Comparison of ENCODE assay signal across 2 fruit fly cellular contexts in genomic region chrX:8896080-8896479, dm6.
TF ChIP-seq lines count a peak whose summit lies in the region.

No protein-coding gene starts in this region.

TF ChIP-seq in whole organism, embryonic, 481 proteins besides CTCF, POLR2A, EP300 and RAD21 (continued from another document and continues in another):
- TF ChIP-seq CG9437 (GFP tag; optimal IDR thresholded peaks at IDR 0.05; lab: Kevin White, UChicago) (peak; percentile 82), Hr51 (GFP tag; optimal IDR thresholded peaks at IDR 0.05; lab: Kevin White, UChicago) (peak; percentile 74 to 95), CG10366 (GFP tag; IDR thresholded peaks at IDR 0.05; lab: Robert Waterston, UW) (peak; percentile 96), CG18476 (GFP tag; optimal IDR thresholded peaks at IDR 0.05; lab: Kevin White, UChicago) (peak; percentile 84), CG34376 (GFP tag; optimal IDR thresholded peaks at IDR 0.05; lab: Kevin White, UChicago) (peak; percentile 68), unpg (GFP tag; optimal IDR thresholded peaks at IDR 0.05; lab: Kevin White, UChicago) (peak; percentile 95), Elba2 (GFP tag; optimal IDR thresholded peaks at IDR 0.05; lab: Kevin White, UChicago) (peak; percentile 58), CG12942 (GFP tag; optimal IDR thresholded peaks at IDR 0.05; lab: Kevin White, UChicago) (peak; percentile 91), Drgx (GFP tag; IDR thresholded peaks at IDR 0.05; lab: Robert Waterston, UW) (peak; percentile 97), CG2875 (GFP tag; optimal IDR thresholded peaks at IDR 0.05; lab: Kevin White, UChicago) (peak; percentile 90), CG2889 (GFP tag; IDR thresholded peaks at IDR 0.05; lab: Robert Waterston, UW) (peak; percentile 91), grn (GFP tag; optimal IDR thresholded peaks at IDR 0.05; lab: Kevin White, UChicago) (peak; percentile 29), ken (GFP tag; IDR thresholded peaks at IDR 0.05; lab: Robert Waterston, UW) (peak; percentile 96), Dip3 (GFP tag; optimal IDR thresholded peaks at IDR 0.05; lab: Kevin White, UChicago) (peak; percentile 72), pan (optimal IDR thresholded peaks at IDR 0.05; lab: Kevin White, UChicago) (no peak), pan (GFP tag; optimal IDR thresholded peaks at IDR 0.05 in 1 of 2, IDR thresholded peaks at IDR 0.05 in 1 of 2) (peak in 1 of 2 experiments; percentile 96), CG16779 (GFP tag; IDR thresholded peaks at IDR 0.05; lab: Robert Waterston, UW) (peak; percentile 94), Nf-YB (GFP tag; optimal IDR thresholded peaks at IDR 0.05; lab: Kevin White, UChicago) (peak; percentile 74), tup (GFP tag; optimal IDR thresholded peaks at IDR 0.05; lab: Kevin White, UChicago) (peak; percentile 88), oc (tag; optimal IDR thresholded peaks at IDR 0.05; lab: Kevin White, UChicago) (peak; percentile 91), lola (GFP tag; optimal IDR thresholded peaks at IDR 0.05; lab: Kevin White, UChicago) (peak in 1 of 3 experiments; percentile 88), sr (GFP tag; IDR thresholded peaks at IDR 0.05; lab: Robert Waterston, UW) (peak; percentile 90), kni (GFP tag; optimal IDR thresholded peaks at IDR 0.05; lab: Kevin White, UChicago) (peak; percentile 54), CG1647 (GFP tag; optimal IDR thresholded peaks at IDR 0.05; lab: Kevin White, UChicago) (peak; percentile 79), NK7.1 (GFP tag; optimal IDR thresholded peaks at IDR 0.05; lab: Kevin White, UChicago) (peak; percentile 12), gro (GFP tag; optimal IDR thresholded peaks at IDR 0.05; lab: Kevin White, UChicago) (peak; percentile 65), CG15073 (GFP tag; optimal IDR thresholded peaks at IDR 0.05; lab: Kevin White, UChicago) (peak; percentile 61), NC2α (GFP tag; optimal IDR thresholded peaks at IDR 0.05; lab: Kevin White, UChicago) (no peak), CG4328 (GFP tag; optimal IDR thresholded peaks at IDR 0.05; lab: Kevin White, UChicago) (peak; percentile 67), CG2116 (GFP tag; optimal IDR thresholded peaks at IDR 0.05; lab: Kevin White, UChicago) (peak; percentile 60), Bgb (GFP tag; IDR thresholded peaks at IDR 0.05; lab: Robert Waterston, UW; ENCODE audit: partially characterized antibody) (no peak), dmrt11E (tag; optimal IDR thresholded peaks at IDR 0.05; lab: Kevin White, UChicago) (peak; percentile 84), Dref (GFP tag; IDR thresholded peaks at IDR 0.05; lab: Robert Waterston, UW) (peak; percentile 41), fd64A (GFP tag; optimal IDR thresholded peaks at IDR 0.05; lab: Kevin White, UChicago) (peak; percentile 88), usp (GFP tag; optimal IDR thresholded peaks at IDR 0.05; lab: Kevin White, UChicago) (no peak), nom (GFP tag; optimal IDR thresholded peaks at IDR 0.05; lab: Kevin White, UChicago) (peak; percentile 65), pros (GFP tag; optimal IDR thresholded peaks at IDR 0.05; lab: Kevin White, UChicago) (no peak), dysf (GFP tag; IDR thresholded peaks at IDR 0.05; lab: Robert Waterston, UW) (peak; percentile 97), CG10147 (GFP tag; optimal IDR thresholded peaks at IDR 0.05; lab: Kevin White, UChicago) (peak; percentile 86), Stat92E (GFP tag; optimal IDR thresholded peaks at IDR 0.05; lab: Kevin White, UChicago) (peak in 1 of 3 experiments; percentile 62), CG15696 (tag; optimal IDR thresholded peaks at IDR 0.05; lab: Kevin White, UChicago) (peak; percentile 71), ash1 (GFP tag; optimal IDR thresholded peaks at IDR 0.05; lab: Kevin White, UChicago) (peak; percentile 58), crol (GFP tag; IDR thresholded peaks at IDR 0.05; lab: Robert Waterston, UW) (peak; percentile 74; the same call in 1 of the 2 replicates), CG11456 (GFP tag; IDR thresholded peaks at IDR 0.05; lab: Robert Waterston, UW) (peak; percentile 98), CG12219 (GFP tag; optimal IDR thresholded peaks at IDR 0.05; lab: Kevin White, UChicago) (peak; percentile 94), CG1233 (GFP tag; optimal IDR thresholded peaks at IDR 0.05; lab: Kevin White, UChicago) (peak; percentile 91), lbe (GFP tag; optimal IDR thresholded peaks at IDR 0.05; lab: Kevin White, UChicago) (peak; percentile 89), Opbp (GFP tag; IDR thresholded peaks at IDR 0.05; lab: Robert Waterston, UW; ENCODE audit: partially characterized antibody) (no peak), sens-2 (GFP tag; IDR thresholded peaks at IDR 0.05; lab: Robert Waterston, UW) (peak; percentile 93), CG31388 (GFP tag; optimal IDR thresholded peaks at IDR 0.05; lab: Kevin White, UChicago) (peak; percentile 84), bcd (GFP tag; optimal IDR thresholded peaks at IDR 0.05; lab: Kevin White, UChicago) (peak; percentile 93), lilli (GFP tag; optimal IDR thresholded peaks at IDR 0.05; lab: Kevin White, UChicago) (peak; percentile 91), CG4404 (GFP tag; IDR thresholded peaks at IDR 0.05; lab: Robert Waterston, UW) (peak; percentile 91), Meics (GFP tag; optimal IDR thresholded peaks at IDR 0.05; lab: Kevin White, UChicago) (peak; percentile 94), wek (GFP tag; optimal IDR thresholded peaks at IDR 0.05; lab: Kevin White, UChicago) (peak; percentile 81), Six4 (GFP tag; optimal IDR thresholded peaks at IDR 0.05; lab: Kevin White, UChicago) (peak; percentile 86), trem (tag; optimal IDR thresholded peaks at IDR 0.05; lab: Kevin White, UChicago) (peak; percentile 77), CG3163 (GFP tag; optimal IDR thresholded peaks at IDR 0.05; lab: Kevin White, UChicago) (no peak), fd96Cb (tag; optimal IDR thresholded peaks at IDR 0.05; lab: Kevin White, UChicago) (peak; percentile 94), ttk (GFP tag; IDR thresholded peaks at IDR 0.05; lab: Robert Waterston, UW) (peak; percentile 95), CG15011 (GFP tag; optimal IDR thresholded peaks at IDR 0.05; lab: Kevin White, UChicago) (peak; percentile 79), CG6254 (GFP tag; optimal IDR thresholded peaks at IDR 0.05; lab: Kevin White, UChicago) (peak; percentile 87), CG8290 (GFP tag; optimal IDR thresholded peaks at IDR 0.05; lab: Kevin White, UChicago) (peak; percentile 69), CG8290 (tag; optimal IDR thresholded peaks at IDR 0.05; lab: Kevin White, UChicago) (peak; percentile 19 to 98), Hr3 (GFP tag; optimal IDR thresholded peaks at IDR 0.05; lab: Kevin White, UChicago) (peak; percentile 93)

TF ChIP-seq in whole organism, prepupa, 60 proteins besides CTCF, POLR2A, EP300 and RAD21 (continued from another document):
- peak; percentile 97 for TF ChIP-seq CG6163 (GFP tag; IDR thresholded peaks at IDR 0.05; lab: Robert Waterston, UW)
- peak; percentile 80 for TF ChIP-seq CG9139 (GFP tag; optimal IDR thresholded peaks at IDR 0.05; lab: Kevin White, UChicago)
- no peak for TF ChIP-seq Hr38 (GFP tag; optimal IDR thresholded peaks at IDR 0.05; lab: Kevin White, UChicago)
- peak; percentile 83 for TF ChIP-seq vri (GFP tag; optimal IDR thresholded peaks at IDR 0.05; lab: Kevin White, UChicago)
- TF ChIP-seq CG7368 (GFP tag; optimal IDR thresholded peaks at IDR 0.05; lab: Kevin White, UChicago) = peak; percentile 88
- TF ChIP-seq CG34406 (GFP tag; optimal IDR thresholded peaks at IDR 0.05; lab: Kevin White, UChicago) = peak; percentile 93
- peak; percentile 85 for TF ChIP-seq fd59A (GFP tag; optimal IDR thresholded peaks at IDR 0.05; lab: Kevin White, UChicago)
- TF ChIP-seq CG6854 (GFP tag; optimal IDR thresholded peaks at IDR 0.05; lab: Kevin White, UChicago) = peak; percentile 87
- TF ChIP-seq topi (GFP tag; optimal IDR thresholded peaks at IDR 0.05; lab: Kevin White, UChicago) = peak; percentile 92
